Worm (Caenorhabditis elegans) whole organism, early embryonic: ENCODE measurements around the gene dos-1.

Experiments
- B0310.2 ChIP-seq: sonication (generic microtip); optimal IDR thresholded peaks from 2 replicates; lab custom pipeline; 2016; ENCODE audit warnings: mild to moderate bottlenecking, missing genetic modification characterization, missing compliant biosample characterization
- F13C5.2 ChIP-seq: sonication (generic microtip); optimal IDR thresholded peaks from 2 replicates; lab custom pipeline; 2017; ENCODE audit warnings: mild to moderate bottlenecking, missing genetic modification characterization, inconsistent platforms, missing compliant biosample characterization
- aly-1 ChIP-seq: sonication (generic microtip); optimal IDR thresholded peaks from 2 replicates; lab custom pipeline; 2016; ENCODE audit warnings: missing genetic modification characterization, missing compliant biosample characterization
- ama-1 ChIP-seq: fragments of 150-350 bp; optimal IDR thresholded peaks from 2 replicates; lab custom pipeline; 2014
- ceh-36 ChIP-seq: sonication (generic microtip); optimal IDR thresholded peaks from 2 replicates; lab custom pipeline; 2016; ENCODE audit warnings: missing genetic modification characterization, inconsistent platforms, missing compliant biosample characterization
- ets-7 ChIP-seq: sonication (generic microtip); optimal IDR thresholded peaks from 2 replicates; lab custom pipeline; 2016; ENCODE audit warnings: missing genotype, missing genetic modification characterization, missing compliant biosample characterization
- flt-1 ChIP-seq: fragments of 200-800 bp; sonication (Bioruptor generic); IDR thresholded peaks from 2 replicates; pipeline ENCODE4 v1.3.6; 2022; ENCODE audit warnings: missing genetic modification characterization, missing compliant biosample characterization
- hmbx-1 ChIP-seq: sonication (generic microtip); optimal IDR thresholded peaks from 2 replicates; lab custom pipeline; 2016; ENCODE audit warnings: mild to moderate bottlenecking, missing genetic modification characterization, missing compliant biosample characterization
- hmg-4 ChIP-seq: fragments of 200-800 bp; sonication (Bioruptor generic); optimal IDR thresholded peaks from 2 replicates; lab custom pipeline; 2018; ENCODE audit warnings: mild to moderate bottlenecking, missing genetic modification characterization, missing compliant biosample characterization
- hnd-1 ChIP-seq: sonication (generic microtip); optimal IDR thresholded peaks from 2 replicates; lab custom pipeline; 2016; ENCODE audit warnings: missing genetic modification characterization, missing compliant biosample characterization
- pes-1 ChIP-seq: fragments of 200-800 bp; sonication (Bioruptor generic); IDR thresholded peaks from 2 replicates; pipeline ENCODE4 v1.3.6; 2022; ENCODE audit warnings: missing genetic modification reagents, missing genetic modification characterization, missing compliant biosample characterization
- scrt-1 ChIP-seq: fragments of 200-800 bp; sonication (Bioruptor generic); IDR thresholded peaks from 2 replicates; pipeline ENCODE4 v1.3.6; 2022; ENCODE audit warnings: missing genetic modification characterization, missing compliant biosample characterization
- sea-1 ChIP-seq: fragments of 200-800 bp; sonication (Bioruptor generic); conservative IDR thresholded peaks from 2 replicates; pipeline ENCODE4 v1.3.6; 2022; ENCODE audit warnings: missing genetic modification characterization, missing compliant biosample characterization
- tbx-11 ChIP-seq: fragments of 200-800 bp; sonication (Bioruptor generic); IDR thresholded peaks from 2 replicates; pipeline ENCODE4 v1.3.6; 2022; ENCODE audit warnings: missing genetic modification characterization, missing compliant biosample characterization
- tbx-37 ChIP-seq: fragments of 200-800 bp; sonication (Bioruptor generic); conservative IDR thresholded peaks from 2 replicates; pipeline ENCODE4 v1.3.6; 2022; ENCODE audit warnings: missing genetic modification reagents, missing genetic modification characterization, missing compliant biosample characterization
- tra-4 ChIP-seq: sonication (generic microtip); optimal IDR thresholded peaks from 2 replicates; lab custom pipeline; 2017; ENCODE audit warnings: missing genetic modification characterization, missing compliant biosample characterization

The dos-1 gene

DNA sequence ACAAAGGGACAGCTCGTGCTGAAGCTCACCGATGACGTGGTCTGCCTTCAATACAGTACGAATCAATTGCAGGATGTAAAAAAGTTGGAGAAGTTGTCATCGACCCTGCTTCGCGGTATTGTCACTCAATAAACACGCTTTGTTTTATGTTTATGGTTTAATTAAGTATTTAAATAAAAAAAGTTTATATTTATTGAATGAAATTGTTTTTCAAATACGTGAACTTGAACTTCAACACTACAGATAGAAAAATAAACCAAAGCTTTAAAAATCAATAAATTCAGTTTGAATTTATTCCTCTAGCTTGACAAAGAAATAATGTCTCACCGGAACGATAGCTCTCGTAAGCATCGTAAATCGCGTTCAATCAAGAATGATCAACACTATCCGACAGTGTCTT is 42.0 kb downstream of the dos-1 start, which contains the start of gene ZK512.8:
Gene ZK512.8 (plus strand): TSS at position 301 of the 400 bp plus-strand sequence.
- TF ChIP-seq tbx-37 (no peak), ceh-36 (tag; lab: Kevin White, UChicago) (no peak)

DNA sequence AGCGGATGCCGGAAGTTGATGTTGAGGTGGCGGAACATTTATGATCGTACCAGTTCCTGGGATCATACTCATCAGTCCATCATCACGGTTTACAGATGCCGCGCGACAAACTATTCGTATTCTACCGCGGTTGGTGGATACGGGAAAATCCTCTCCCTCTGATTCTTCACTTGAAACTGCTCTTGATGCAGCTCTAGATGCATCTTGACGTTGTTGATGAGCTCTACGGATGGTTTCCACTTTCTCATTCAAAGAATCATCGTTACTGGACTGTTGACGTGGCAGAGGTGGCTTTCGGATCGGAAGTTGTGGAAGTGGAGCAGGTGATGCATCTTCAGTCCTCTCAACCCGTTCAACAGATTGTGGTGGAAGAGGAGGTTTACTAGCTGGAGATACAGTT is 45.4 kb downstream of the dos-1 start:
- no peak for TF ChIP-seq tbx-11 (GFP tag; lab: Robert Waterston, UW)
- TF ChIP-seq hmbx-1 (tag; lab: Kevin White, UChicago): no peak
- TF ChIP-seq tbx-37: no peak
- TF ChIP-seq aly-1 (tag; lab: Kevin White, UChicago): no peak
- TF ChIP-seq hnd-1: no peak
- no peak for TF ChIP-seq tra-4 (tag; lab: Kevin White, UChicago)
- TF ChIP-seq sea-1 (GFP tag; lab: Robert Waterston, UW): no peak
- no peak for TF ChIP-seq flt-1 (GFP tag; lab: Robert Waterston, UW)
- TF ChIP-seq ceh-36 (tag; lab: Kevin White, UChicago): no peak
- no peak for TF ChIP-seq ama-1
- no peak for TF ChIP-seq pes-1 (GFP tag; lab: Robert Waterston, UW)
- TF ChIP-seq ets-7 (tag; lab: Kevin White, UChicago): no peak

DNA sequence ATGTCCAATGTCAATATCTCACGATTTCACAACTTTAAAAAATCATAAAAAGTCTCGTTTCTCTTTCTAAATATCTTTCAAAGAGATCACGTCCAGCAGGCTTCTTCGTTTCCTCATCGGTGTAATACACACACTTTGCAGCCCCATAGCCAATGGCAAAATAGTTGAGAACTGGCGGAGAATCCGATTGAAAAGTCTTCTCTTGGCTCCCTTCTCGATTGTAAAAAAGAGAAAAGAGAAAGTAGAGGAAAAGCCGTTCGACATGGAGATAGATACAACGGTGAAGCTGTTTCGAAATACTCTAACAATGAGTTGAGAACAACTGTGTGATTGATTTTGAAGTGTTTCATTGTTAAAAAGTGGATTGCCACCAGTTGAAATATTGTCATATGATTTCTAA is 48.0 kb downstream of the dos-1 start:
- no peak for TF ChIP-seq ceh-36 (tag; lab: Kevin White, UChicago)

DNA sequence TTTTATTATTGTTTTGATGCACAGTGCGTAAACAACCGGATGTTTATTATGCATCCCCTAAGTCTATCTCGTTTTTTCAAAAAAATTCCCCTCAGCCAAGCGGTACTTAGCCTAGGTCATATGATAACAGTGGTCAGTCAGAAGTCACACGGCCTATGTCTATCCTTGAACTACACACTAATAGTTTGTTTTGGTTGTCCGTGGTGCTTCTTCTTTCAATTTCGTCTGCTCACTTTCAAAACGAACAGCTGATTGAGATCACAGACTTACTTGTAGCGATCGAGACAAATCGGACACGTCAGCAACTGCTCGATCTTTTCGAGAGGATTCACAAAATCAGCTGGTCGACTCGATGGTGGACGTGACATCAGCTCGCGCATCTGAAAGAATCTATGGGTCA is 49.2 kb downstream of the dos-1 start:
- TF ChIP-seq tbx-11 (GFP tag; lab: Robert Waterston, UW): no peak
- TF ChIP-seq hmbx-1 (tag; lab: Kevin White, UChicago): no peak
- no peak for TF ChIP-seq flt-1 (GFP tag; lab: Robert Waterston, UW)
- no peak for TF ChIP-seq scrt-1 (GFP tag; lab: Robert Waterston, UW)
- TF ChIP-seq pes-1 (GFP tag; lab: Robert Waterston, UW): no peak
- no peak for TF ChIP-seq ceh-36 (tag; lab: Kevin White, UChicago)
- TF ChIP-seq aly-1 (tag; lab: Kevin White, UChicago): no peak
- TF ChIP-seq ama-1: no peak
- TF ChIP-seq hnd-1: no peak
- no peak for TF ChIP-seq F13C5.2 (tag; lab: Kevin White, UChicago)
- TF ChIP-seq tbx-37: no peak
- no peak for TF ChIP-seq tra-4 (tag; lab: Kevin White, UChicago)
- TF ChIP-seq hmg-4 (GFP tag; lab: Kevin White, UChicago): no peak

DNA sequence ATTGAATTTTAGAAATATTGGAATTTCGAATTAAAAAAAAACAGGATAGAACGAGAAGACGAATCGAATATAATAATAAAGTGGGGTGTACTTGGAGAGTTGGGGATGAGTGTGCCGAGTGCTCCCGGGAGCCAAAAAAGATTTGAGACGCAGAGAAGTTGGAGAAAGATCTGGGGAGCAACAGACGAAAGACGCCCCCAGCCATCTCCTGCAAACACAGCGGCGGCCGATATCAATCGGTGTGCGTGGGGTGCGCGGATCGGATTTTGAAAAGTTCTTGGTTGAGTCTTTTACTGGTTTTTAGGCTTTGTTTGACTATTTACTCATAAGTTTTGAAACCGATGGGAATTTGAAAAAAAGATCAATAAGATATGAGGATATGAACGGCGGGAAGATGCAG is 50.1 kb downstream of the dos-1 start, which contains the start of gene nhl-1:
Gene nhl-1 (minus strand): TSS at position 101 of the 400 bp plus-strand sequence.
- TF ChIP-seq ceh-36 (tag; lab: Kevin White, UChicago): no peak
- TF ChIP-seq ets-7 (tag; lab: Kevin White, UChicago): no peak
- no peak for TF ChIP-seq aly-1 (tag; lab: Kevin White, UChicago)
- TF ChIP-seq tbx-37: no peak
- no peak for TF ChIP-seq hnd-1
- TF ChIP-seq F13C5.2 (tag; lab: Kevin White, UChicago): no peak
- TF ChIP-seq ama-1: no peak
- no peak for TF ChIP-seq B0310.2
- TF ChIP-seq pes-1 (GFP tag; lab: Robert Waterston, UW): no peak
- TF ChIP-seq scrt-1 (GFP tag; lab: Robert Waterston, UW): no peak

DNA sequence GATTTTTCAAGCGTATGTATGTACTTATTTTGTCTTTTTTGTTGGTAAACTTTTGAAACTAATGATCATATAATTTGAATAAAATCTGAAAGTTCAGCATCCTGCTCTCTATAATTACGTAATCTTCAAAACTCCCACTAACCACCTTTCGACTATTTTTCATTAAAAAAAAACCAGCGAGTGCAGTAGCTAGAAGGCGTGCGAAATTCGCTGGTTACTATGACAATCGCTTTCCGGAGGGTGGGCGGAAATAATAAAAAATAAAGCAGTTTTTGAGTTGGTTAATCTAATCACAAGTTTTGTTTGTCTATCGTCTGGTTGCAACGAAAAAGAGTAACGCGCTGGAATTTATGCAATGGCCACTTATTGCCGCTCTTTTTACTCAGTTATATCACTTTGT is 51.0 kb downstream of the dos-1 start, which contains the start of gene irld-34:
Gene irld-34 (plus strand): TSS at position 301 of the 400 bp plus-strand sequence.
- TF ChIP-seq ceh-36 (tag; lab: Kevin White, UChicago): no peak
- no peak for TF ChIP-seq flt-1 (GFP tag; lab: Robert Waterston, UW)
- TF ChIP-seq tbx-11 (GFP tag; lab: Robert Waterston, UW): no peak
- no peak for TF ChIP-seq tra-4 (tag; lab: Kevin White, UChicago)
